Worm (Caenorhabditis elegans) whole organism, L2 larva: Measurements from ENCODE around the gene eps-8.

Source experiments
- C34F6.9 ChIP-seq: fragments of 150-350 bp; optimal IDR thresholded peaks from 2 replicates; lab custom pipeline; 2014; ENCODE audit warnings: missing biosample characterization, missing genetic modification characterization
- F13H6.1 ChIP-seq: sonication (generic microtip); optimal IDR thresholded peaks from 2 replicates; lab custom pipeline; 2016; ENCODE audit warnings: missing genetic modification characterization, missing compliant biosample characterization
- R02D3.7 ChIP-seq: fragments of 150-350 bp; optimal IDR thresholded peaks from 2 replicates; lab custom pipeline; 2014; ENCODE audit warnings: missing biosample characterization, missing genetic modification characterization
- Y55F3AM.14 ChIP-seq: fragments of 200-800 bp; sonication (Bioruptor generic); optimal IDR thresholded peaks from 2 replicates; lab custom pipeline; 2018; ENCODE audit warnings: mild to moderate bottlenecking, missing genetic modification characterization, missing compliant biosample characterization
- alr-1 ChIP-seq: fragments of 150-350 bp; optimal IDR thresholded peaks from 2 replicates; lab custom pipeline; 2014; ENCODE audit warnings: missing biosample characterization, missing genetic modification characterization
- blmp-1 ChIP-seq: sonication (generic microtip); optimal IDR thresholded peaks from 2 replicates; lab custom pipeline; 2017; ENCODE audit warnings: missing genetic modification characterization, mild to moderate bottlenecking, missing compliant biosample characterization, antibody characterized with exemption, moderate library complexity; ENCODE audit not compliant: insufficient read depth
- ceh-16 ChIP-seq: fragments of 150-350 bp; optimal IDR thresholded peaks from 2 replicates; lab custom pipeline; 2014; ENCODE audit warnings: missing biosample characterization, missing genetic modification characterization
- ceh-82 ChIP-seq: fragments of 150-350 bp; optimal IDR thresholded peaks from 2 replicates; lab custom pipeline; 2014; ENCODE audit warnings: missing biosample characterization, missing genetic modification characterization
- crh-2 ChIP-seq: sonication (generic microtip); optimal IDR thresholded peaks from 2 replicates; lab custom pipeline; 2017; ENCODE audit warnings: missing biosample characterization, missing genetic modification characterization
- egl-27 ChIP-seq: sonication (generic microtip); optimal IDR thresholded peaks from 3 replicates; lab custom pipeline; 2017; ENCODE audit warnings: missing biosample characterization, missing genetic modification reagents, missing genetic modification characterization
- elt-1 ChIP-seq: fragments of 150-350 bp; optimal IDR thresholded peaks from 2 replicates; lab custom pipeline; 2014; ENCODE audit warnings: missing biosample characterization, missing genetic modification characterization
- elt-3 ChIP-seq: sonication (generic microtip); optimal IDR thresholded peaks from 2 replicates; lab custom pipeline; 2017; ENCODE audit warnings: missing biosample characterization, missing genetic modification characterization
- fos-1 ChIP-seq: fragments of 150-350 bp; optimal IDR thresholded peaks from 2 replicates; lab custom pipeline; 2014; ENCODE audit warnings: missing biosample characterization, missing genetic modification characterization
- gmeb-1 ChIP-seq: fragments of 150-350 bp; optimal IDR thresholded peaks from 2 replicates; lab custom pipeline; 2014; ENCODE audit warnings: missing biosample characterization, missing genetic modification characterization
- lin-11 ChIP-seq: fragments of 150-350 bp; sonication (generic microtip); optimal IDR thresholded peaks from 2 replicates; lab custom pipeline; 2014; ENCODE audit warnings: missing biosample characterization, missing genetic modification characterization, inconsistent platforms, mixed read lengths
- lin-13 ChIP-seq: fragments of 150-350 bp; optimal IDR thresholded peaks from 2 replicates; lab custom pipeline; 2014; ENCODE audit warnings: missing biosample characterization, missing genetic modification reagents, missing genetic modification characterization
- lin-39 ChIP-seq: fragments of 150-350 bp; optimal IDR thresholded peaks from 2 replicates; lab custom pipeline; 2014; ENCODE audit warnings: missing biosample characterization, missing genetic modification reagents, missing genetic modification characterization
- lsy-2 ChIP-seq, 2 experiments: fragments of 150-350 bp in 1 of 2; sonication (generic microtip) in 1 of 2; optimal IDR thresholded peaks; 2 replicates each; lab custom pipeline; 2014 to 2017; ENCODE audit warnings: missing biosample characterization in 2 of 2, missing genetic modification characterization in 2 of 2
- mab-5 ChIP-seq: fragments of 150-350 bp; optimal IDR thresholded peaks from 2 replicates; lab custom pipeline; 2014; ENCODE audit warnings: missing biosample characterization, missing genetic modification characterization
- mbf-1 ChIP-seq: sonication (generic microtip); optimal IDR thresholded peaks from 2 replicates; lab custom pipeline; 2017; ENCODE audit warnings: missing biosample characterization, missing genetic modification characterization
- mdl-1 ChIP-seq, 2 experiments: fragments of 150-350 bp in 1 of 2; sonication (generic microtip) in 1 of 2; optimal IDR thresholded peaks; 2 replicates each; lab custom pipeline; 2017; ENCODE audit warnings: missing biosample characterization in 2 of 2, missing genetic modification characterization in 2 of 2
- nhr-10 ChIP-seq: sonication (generic microtip); optimal IDR thresholded peaks from 2 replicates; lab custom pipeline; 2017; ENCODE audit warnings: missing biosample characterization, missing genetic modification characterization
- nhr-12 ChIP-seq: fragments of 150-350 bp; optimal IDR thresholded peaks from 2 replicates; lab custom pipeline; 2014; ENCODE audit warnings: missing biosample characterization, missing genetic modification characterization
- nhr-129 ChIP-seq: fragments of 150-350 bp; optimal IDR thresholded peaks from 2 replicates; lab custom pipeline; 2014; ENCODE audit warnings: missing biosample characterization, missing genetic modification characterization
- nhr-21 ChIP-seq: fragments of 150-350 bp; optimal IDR thresholded peaks from 2 replicates; lab custom pipeline; 2014; ENCODE audit warnings: missing biosample characterization, missing genetic modification characterization
- nhr-23 ChIP-seq: fragments of 150-350 bp; optimal IDR thresholded peaks from 2 replicates; lab custom pipeline; 2014; ENCODE audit warnings: missing biosample characterization, missing genetic modification reagents, missing genetic modification characterization
- nhr-237 ChIP-seq: fragments of 150-350 bp; optimal IDR thresholded peaks from 2 replicates; lab custom pipeline; 2014; ENCODE audit warnings: missing biosample characterization, missing genetic modification characterization
- nhr-25 ChIP-seq: fragments of 150-350 bp; sonication (generic microtip); optimal IDR thresholded peaks from 3 replicates; lab custom pipeline; 2014; ENCODE audit warnings: missing biosample characterization, missing genetic modification characterization
- nhr-6 ChIP-seq: fragments of 150-350 bp; optimal IDR thresholded peaks from 2 replicates; lab custom pipeline; 2014; ENCODE audit warnings: missing biosample characterization, missing genetic modification characterization
- nhr-77 ChIP-seq: fragments of 150-350 bp; optimal IDR thresholded peaks from 2 replicates; lab custom pipeline; 2014; ENCODE audit warnings: missing biosample characterization, missing genetic modification characterization
- peb-1 ChIP-seq: fragments of 150-350 bp; optimal IDR thresholded peaks from 2 replicates; lab custom pipeline; 2014; ENCODE audit warnings: missing biosample characterization, missing genetic modification characterization
- sem-4 ChIP-seq: fragments of 150-350 bp; optimal IDR thresholded peaks from 2 replicates; lab custom pipeline; 2014; ENCODE audit warnings: missing biosample characterization, missing genetic modification reagents, missing genetic modification characterization
- skn-1 ChIP-seq: sonication (generic microtip); optimal IDR thresholded peaks from 2 replicates; lab custom pipeline; 2017; ENCODE audit warnings: missing biosample characterization, missing genetic modification characterization
- sma-3 ChIP-seq: sonication (generic microtip); optimal IDR thresholded peaks from 2 replicates; lab custom pipeline; 2016; ENCODE audit warnings: missing genetic modification reagents, missing genetic modification characterization, missing compliant biosample characterization
- sma-9 ChIP-seq, 2 experiments: fragments of 150-350 bp in 1 of 2; sonication (generic microtip) in 1 of 2; optimal IDR thresholded peaks; 2 replicates each; lab custom pipeline; 2014 to 2016; ENCODE audit warnings: missing genetic modification characterization in 2 of 2, mild to moderate bottlenecking in 1 of 2, missing biosample characterization in 1 of 2, missing compliant biosample characterization in 1 of 2, missing genetic modification reagents in 1 of 2, moderate library complexity in 1 of 2
- snpc-4 ChIP-seq: fragments of 150-350 bp; optimal IDR thresholded peaks from 2 replicates; lab custom pipeline; 2014; ENCODE audit warnings: missing biosample characterization, missing genetic modification characterization
- unc-55 ChIP-seq: fragments of 150-350 bp; sonication (generic microtip); optimal IDR thresholded peaks from 3 replicates; lab custom pipeline; 2014; ENCODE audit warnings: missing biosample characterization, missing genetic modification reagents, missing genetic modification characterization
- unc-62 ChIP-seq: fragments of 150-350 bp; optimal IDR thresholded peaks from 2 replicates; lab custom pipeline; 2014; ENCODE audit warnings: missing biosample characterization, missing genetic modification reagents, missing genetic modification characterization
- zag-1 ChIP-seq: fragments of 150-350 bp; optimal IDR thresholded peaks from 2 replicates; lab custom pipeline; 2014; ENCODE audit warnings: missing biosample characterization, missing genetic modification characterization
- ztf-11 ChIP-seq: sonication (generic microtip); optimal IDR thresholded peaks from 2 replicates; lab custom pipeline; 2017; ENCODE audit warnings: missing biosample characterization, missing genetic modification characterization
- ztf-4 ChIP-seq: fragments of 150-350 bp; optimal IDR thresholded peaks from 2 replicates; lab custom pipeline; 2014; ENCODE audit warnings: missing biosample characterization, missing genetic modification characterization

The eps-8 gene

DNA sequence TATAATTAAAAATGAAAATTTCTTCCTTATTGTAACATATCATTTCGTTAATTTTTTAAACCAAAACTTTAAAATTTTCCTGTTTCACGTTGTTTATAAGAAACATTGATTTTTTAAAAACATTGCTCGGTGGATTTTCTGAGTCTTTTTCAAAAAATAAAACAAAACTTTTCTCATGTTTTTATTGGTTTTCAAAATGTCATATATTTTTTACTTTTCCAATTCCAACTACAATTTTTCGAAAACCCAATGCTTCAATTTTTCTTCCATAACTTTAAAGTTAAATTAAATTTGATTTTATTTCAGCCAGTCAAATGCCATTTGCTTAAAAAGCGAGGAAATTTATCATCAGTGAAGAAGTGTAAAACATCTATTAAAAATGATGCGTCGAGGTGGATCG is at the start of gene eps-8:
Gene eps-8, plus strand, starts transcription at position 301 of the 400 bp plus-strand sequence.
- TF ChIP-seq ceh-16 (tag; lab: Kevin White, UChicago) = no peak
- no peak for TF ChIP-seq nhr-237 (tag; lab: Kevin White, UChicago)
- TF ChIP-seq lin-11 = no peak
- no peak for TF ChIP-seq alr-1 (tag; lab: Kevin White, UChicago)
- TF ChIP-seq elt-3 (tag; lab: Kevin White, UChicago) = no peak
- TF ChIP-seq mdl-1 (tag; optimal IDR thresholded peaks at IDR 0.05; lab: Kevin White, UChicago) = no peak
- no peak for TF ChIP-seq lin-39 (tag; lab: Kevin White, UChicago)
- TF ChIP-seq nhr-25 (tag; lab: Kevin White, UChicago) = no peak
- no peak for TF ChIP-seq ztf-4 (tag; lab: Kevin White, UChicago)
- no peak for TF ChIP-seq skn-1
- TF ChIP-seq sem-4 = no peak
- no peak for TF ChIP-seq zag-1 (tag; lab: Kevin White, UChicago)
- TF ChIP-seq lsy-2 (tag; optimal IDR thresholded peaks at IDR 0.05; lab: Kevin White, UChicago) = no peak
- no peak for TF ChIP-seq R02D3.7
- TF ChIP-seq gmeb-1 (tag; lab: Kevin White, UChicago) = no peak
- no peak for TF ChIP-seq nhr-12 (tag; lab: Kevin White, UChicago)
- no peak for TF ChIP-seq nhr-10
- TF ChIP-seq unc-55 (GFP tag; lab: Kevin White, UChicago) = no peak
- TF ChIP-seq lin-13 (GFP tag; lab: Kevin White, UChicago) = no peak

DNA sequence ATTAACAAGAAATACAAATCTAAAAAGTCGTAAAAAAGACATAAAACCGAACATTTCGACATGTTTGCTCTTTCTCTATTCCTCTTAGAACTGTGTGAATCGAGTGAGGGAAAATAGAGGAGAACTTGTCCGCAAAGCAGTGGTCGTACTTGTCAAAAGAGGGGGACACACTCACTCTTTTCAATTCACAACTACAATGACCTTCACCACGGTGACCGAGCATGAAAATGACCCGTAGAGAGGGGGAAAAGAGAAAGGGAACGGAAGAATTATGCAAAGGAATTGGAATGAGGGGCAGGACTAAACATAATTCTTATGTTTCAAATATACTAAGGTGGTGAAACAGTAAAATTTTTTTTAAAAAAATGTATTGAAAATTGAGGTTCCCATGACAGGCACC is 45.7 kb upstream of the eps-8 start:
- TF ChIP-seq nhr-129 (tag; lab: Kevin White, UChicago) (peak; percentile 60), egl-27 (no peak), fos-1 (tag; lab: Kevin White, UChicago) (peak; percentile 32)

DNA sequence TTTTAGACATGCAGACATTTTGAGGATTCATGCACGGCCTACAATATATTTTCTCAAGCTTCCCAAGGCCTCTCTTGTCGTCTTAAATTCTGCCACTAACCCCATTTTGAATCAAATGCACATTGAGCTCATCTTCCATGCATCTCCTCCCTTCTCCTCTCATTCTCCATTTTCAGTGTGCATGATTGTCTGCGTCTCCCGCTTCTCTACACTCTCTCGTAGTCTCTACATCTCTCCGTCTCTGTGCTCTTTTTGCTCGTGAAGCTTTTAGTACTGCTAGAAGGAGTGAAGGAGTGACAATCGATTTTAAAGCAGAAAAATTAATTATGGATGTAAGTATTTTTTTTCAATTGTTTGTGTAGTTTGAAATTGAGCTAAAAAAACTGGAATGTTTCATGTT is 42.4 kb upstream of the eps-8 start, which contains the start of gene Y57G11C.22:
Gene Y57G11C.22, plus strand, starts transcription at position 327 of the 400 bp plus-strand sequence.
- no peak for TF ChIP-seq ceh-82
- TF ChIP-seq nhr-12 (tag; lab: Kevin White, UChicago) = no peak
- TF ChIP-seq nhr-129 (tag; lab: Kevin White, UChicago) = peak; percentile 72
- peak; percentile 42 for TF ChIP-seq crh-2 (tag; lab: Kevin White, UChicago)
- peak in 1 of 2 experiments; percentile 65 for TF ChIP-seq lsy-2 (tag; optimal IDR thresholded peaks at IDR 0.05; lab: Kevin White, UChicago)
- TF ChIP-seq mab-5 (tag; lab: Kevin White, UChicago) = peak; percentile 43
- TF ChIP-seq lin-13 (GFP tag; lab: Kevin White, UChicago) = peak; percentile 7
- peak; percentile 58 for TF ChIP-seq unc-55 (GFP tag; lab: Kevin White, UChicago)
- peak; percentile 61 for TF ChIP-seq C34F6.9

DNA sequence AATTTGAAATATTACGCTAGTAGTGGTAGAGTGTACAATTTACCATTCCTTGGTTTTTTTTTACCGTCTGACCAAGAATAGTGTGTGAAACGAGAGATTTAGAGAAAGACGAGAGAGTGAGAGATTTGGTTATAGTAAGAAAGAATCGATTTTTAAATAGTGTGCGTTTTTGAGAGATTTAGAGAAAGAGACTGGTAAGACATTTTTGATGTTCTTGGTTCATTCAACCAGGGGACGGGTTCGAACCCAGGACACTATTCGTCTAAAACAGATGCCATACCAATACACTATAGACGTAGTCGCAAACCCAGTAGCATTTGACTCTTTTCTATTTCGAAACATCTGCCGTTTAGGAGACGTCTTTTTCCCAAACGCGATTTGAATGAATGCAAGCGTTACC is 41.2 kb upstream of the eps-8 start:
- TF ChIP-seq unc-55 (GFP tag; lab: Kevin White, UChicago) (peak; percentile 93), ceh-16 (tag; lab: Kevin White, UChicago) (peak; percentile 30), nhr-21 (tag; lab: Kevin White, UChicago) (peak; percentile 86), skn-1 (no peak), lin-13 (GFP tag; lab: Kevin White, UChicago) (peak; percentile 83), nhr-77 (tag; lab: Kevin White, UChicago) (no peak), elt-1 (tag; lab: Kevin White, UChicago) (no peak), nhr-129 (tag; lab: Kevin White, UChicago) (peak; percentile 97), mbf-1 (tag; lab: Kevin White, UChicago) (no peak), nhr-23 (tag; lab: Kevin White, UChicago) (no peak), zag-1 (tag; lab: Kevin White, UChicago) (peak; percentile 64), nhr-25 (tag; lab: Kevin White, UChicago) (peak; percentile 83), lsy-2 (tag; optimal IDR thresholded peaks at IDR 0.05; lab: Kevin White, UChicago) (peak; percentile 77 to 90), gmeb-1 (tag; lab: Kevin White, UChicago) (peak; percentile 75), sem-4 (peak; percentile 89), lin-39 (tag; lab: Kevin White, UChicago) (no peak), peb-1 (tag; lab: Kevin White, UChicago) (no peak), crh-2 (tag; lab: Kevin White, UChicago) (peak; percentile 84), mab-5 (tag; lab: Kevin White, UChicago) (peak; percentile 53), C34F6.9 (peak; percentile 94), nhr-6 (peak; percentile 76), sma-3 (peak; percentile 93), blmp-1 (tag; lab: Kevin White, UChicago) (peak; percentile 56), R02D3.7 (no peak), Y55F3AM.14 (peak; percentile 76), nhr-10 (no peak), snpc-4 (peak; percentile 8), F13H6.1 (tag; lab: Kevin White, UChicago) (peak; percentile 85), mdl-1 (tag; optimal IDR thresholded peaks at IDR 0.05; lab: Kevin White, UChicago) (no peak), elt-3 (tag; lab: Kevin White, UChicago) (no peak), lin-11 (no peak), ztf-11 (tag; lab: Kevin White, UChicago) (peak; percentile 21), alr-1 (tag; lab: Kevin White, UChicago) (no peak), nhr-12 (tag; lab: Kevin White, UChicago) (no peak), ztf-4 (tag; lab: Kevin White, UChicago) (peak; percentile 52), egl-27 (peak; percentile 80), sma-9 (GFP tag; optimal IDR thresholded peaks at IDR 0.05; lab: Kevin White, UChicago) (peak; percentile 94), sma-9 (tag; optimal IDR thresholded peaks at IDR 0.05; lab: Kevin White, UChicago) (no peak), fos-1 (tag; lab: Kevin White, UChicago) (peak; percentile 49), unc-62 (GFP tag; lab: Kevin White, UChicago) (no peak)
